Fruit fly (Drosophila melanogaster) whole organism: ENCODE measurements around the gene Schip1.

Experiments used
- CG8478 ChIP-seq: fragments of >200 bp; optimal IDR thresholded peaks from 2 replicates; lab custom pipeline; 2018; ENCODE audit warnings: inconsistent platforms
- EcR ChIP-seq, 2 experiments: fragments of >200 bp; optimal IDR thresholded peaks; 2 replicates each; lab custom pipeline; 2017; ENCODE audit warnings: missing biosample characterization in 2 of 2, missing genetic modification characterization in 2 of 2, missing genetic modification reagents in 2 of 2
- pan ChIP-seq: fragments of >200 bp; optimal IDR thresholded peaks from 2 replicates; lab custom pipeline; 2017
- psq ChIP-seq: fragments of >200 bp; optimal IDR thresholded peaks from 2 replicates; lab custom pipeline; 2017

- TF ChIP-seq CG8478 (lab: Kevin White, UChicago) (no peak), EcR (GFP tag; optimal IDR thresholded peaks at IDR 0.05; lab: Kevin White, UChicago) (no peak), psq (no peak), pan (lab: Kevin White, UChicago) (no peak)
These were observed 41.4 kb upstream of the Schip1 start for dm6 chr2L:10372297-10372696.
